Worm (Caenorhabditis elegans) whole organism, dauer: Measurements from ENCODE around the gene F10D2.10.

Source experiments
- unc-62 ChIP-seq: sonication (generic microtip); optimal IDR thresholded peaks from 2 replicates; lab custom pipeline; 2017; ENCODE audit warnings: missing biosample characterization, missing genetic modification reagents, missing genetic modification characterization

Gene F10D2.10

ce11 chrV:7123188-7123708 is 32.7 kb downstream of the F10D2.10 start, which contains the start of gene lmd-5:
lmd-5 (plus strand) TSS chrV:7123658.
- TF ChIP-seq unc-62 (GFP tag; lab: Kevin White, UChicago) = no peak

ce11 chrV:7120168-7120567 is 35.8 kb downstream of the F10D2.10 start, which contains the start of gene srx-34:
srx-34 (minus strand) TSS chrV:7120268.
- no peak for TF ChIP-seq unc-62 (GFP tag; lab: Kevin White, UChicago)

ce11 chrV:7118796-7119195 is 37.2 kb downstream of the F10D2.10 start, which contains the start of gene srx-33:
srx-33 (minus strand) TSS chrV:7118896.
- TF ChIP-seq unc-62 (GFP tag; lab: Kevin White, UChicago) = no peak

ce11 chrV:7112223-7112622 is 43.8 kb downstream of the F10D2.10 start:
- no peak for TF ChIP-seq unc-62 (GFP tag; lab: Kevin White, UChicago)

ce11 chrV:7111276-7111675 is 44.7 kb downstream of the F10D2.10 start:
- TF ChIP-seq unc-62 (GFP tag; lab: Kevin White, UChicago) = no peak

ce11 chrV:7110370-7110769 is 45.6 kb downstream of the F10D2.10 start:
- TF ChIP-seq unc-62 (GFP tag; lab: Kevin White, UChicago) = no peak

- no peak for TF ChIP-seq unc-62 (GFP tag; lab: Kevin White, UChicago)
Observed at ce11 chrV:7106499-7107152, 49.4 kb downstream of the F10D2.10 start.
